Fruit fly (Drosophila melanogaster) S2 (cell line): ENCODE measurements around the gene CG12121.

ENCODE experiments used
- CG8478 ChIP-seq: fragments of >200 bp; optimal IDR thresholded peaks from 2 replicates; lab custom pipeline; 2018
- CTCF ChIP-seq, 2 experiments: fragments of >200 bp; optimal IDR thresholded peaks; 2 replicates each; lab custom pipeline; 2018

CG12121 gene

dm6 chrX:9192429-9192828 lies 39.7 kb downstream of the CG12121 start, which contains the start of gene CG12056:
CG12056 (plus strand) TSS chrX:9192669.
- TF ChIP-seq CTCF (optimal IDR thresholded peaks at IDR 0.05; lab: Kevin White, UChicago): no peak
- no peak for TF ChIP-seq CG8478 (lab: Kevin White, UChicago)

dm6 chrX:9191357-9191756 lies 40.8 kb downstream of the CG12121 start, which contains the start of gene CG12057:
CG12057 (plus strand) TSS chrX:9191657.
- no peak for TF ChIP-seq CTCF (optimal IDR thresholded peaks at IDR 0.05; lab: Kevin White, UChicago)
- TF ChIP-seq CG8478 (lab: Kevin White, UChicago): no peak

dm6 chrX:9190555-9191184 lies 41.5 kb downstream of the CG12121 start, which contains the start of gene CG12115:
CG12115 (minus strand) TSS chrX:9190605.
- TF ChIP-seq CTCF (optimal IDR thresholded peaks at IDR 0.05; lab: Kevin White, UChicago) (no peak), CG8478 (lab: Kevin White, UChicago) (no peak)

dm6 chrX:9187429-9187828 lies 44.7 kb downstream of the CG12121 start:
- no peak for TF ChIP-seq CTCF (optimal IDR thresholded peaks at IDR 0.05; lab: Kevin White, UChicago)
- no peak for TF ChIP-seq CG8478 (lab: Kevin White, UChicago)
